5 fruit fly cellular contexts compared by ENCODE assay signal in the genomic region with DNA sequence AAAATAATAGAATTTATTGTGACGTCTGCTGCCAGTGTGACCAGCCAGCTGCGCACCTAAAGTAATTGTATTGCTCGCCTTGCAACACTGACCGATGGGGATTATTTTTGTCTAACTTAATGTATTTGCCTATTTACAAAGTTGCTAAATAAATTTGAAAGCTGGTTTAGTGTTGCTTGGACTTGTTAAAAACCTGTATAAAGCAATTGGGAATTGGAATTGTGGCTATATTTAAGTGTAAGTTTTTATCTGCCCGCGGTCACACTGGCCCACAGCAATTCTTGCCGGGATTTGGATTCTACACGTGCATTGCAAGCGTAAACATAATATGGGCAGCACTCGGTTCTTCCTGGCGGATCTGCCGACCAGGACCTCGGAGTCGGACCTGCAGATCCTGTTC.
A peak's percentile ranks its signal among the peaks of the same experiment; 100 is the strongest.
TF ChIP-seq lines count a peak whose summit lies in the region.

A gene (plus strand): TSS at position 94 of the 400 bp plus-strand sequence.
A gene (minus strand): TSS at position 177 of the 400 bp plus-strand sequence.

- TF ChIP-seq CTCF in whole organism, embryonic (GFP tag; optimal IDR thresholded peaks at IDR 0.05; lab: Kevin White, UChicago): no peak

TF ChIP-seq in whole organism, adult, 20 proteins besides CTCF, POLR2A, EP300 and RAD21:
- TF ChIP-seq CG14711 (tag; optimal IDR thresholded peaks at IDR 0.05; lab: Kevin White, UChicago) (peak; percentile 50), Crg-1 (GFP tag; optimal IDR thresholded peaks at IDR 0.05; lab: Kevin White, UChicago) (peak; percentile 51), CG33017 (tag; optimal IDR thresholded peaks at IDR 0.05; lab: Kevin White, UChicago) (peak; percentile 10), CG7101 (tag; optimal IDR thresholded peaks at IDR 0.05; lab: Kevin White, UChicago) (peak; percentile 55), Clk (GFP tag; optimal IDR thresholded peaks at IDR 0.05; lab: Kevin White, UChicago) (no peak), bab1 (GFP tag; optimal IDR thresholded peaks at IDR 0.05; lab: Kevin White, UChicago) (peak; percentile 37), toe (GFP tag; optimal IDR thresholded peaks at IDR 0.05; lab: Kevin White, UChicago) (no peak), CG1620 (GFP tag; optimal IDR thresholded peaks at IDR 0.05; lab: Kevin White, UChicago) (peak; percentile 55), pad (GFP tag; optimal IDR thresholded peaks at IDR 0.05; lab: Kevin White, UChicago) (peak; percentile 18), Mnt (GFP tag; optimal IDR thresholded peaks at IDR 0.05; lab: Kevin White, UChicago) (peak; percentile 96)

TF ChIP-seq in whole organism, embryonic, 481 proteins besides CTCF, POLR2A, EP300 and RAD21 (continues in another document):
- TF ChIP-seq kni (GFP tag; optimal IDR thresholded peaks at IDR 0.05; lab: Kevin White, UChicago) (no peak), CG8290 (GFP tag; optimal IDR thresholded peaks at IDR 0.05; lab: Kevin White, UChicago) (peak; percentile 1), CG8290 (tag; optimal IDR thresholded peaks at IDR 0.05; lab: Kevin White, UChicago) (no peak), Drgx (GFP tag; IDR thresholded peaks at IDR 0.05; lab: Robert Waterston, UW) (no peak), YL-1 (GFP tag; optimal IDR thresholded peaks at IDR 0.05; lab: Kevin White, UChicago) (peak; percentile 87), Elba2 (GFP tag; optimal IDR thresholded peaks at IDR 0.05; lab: Kevin White, UChicago) (peak; percentile 47), CG12659 (GFP tag; optimal IDR thresholded peaks at IDR 0.05; lab: Kevin White, UChicago) (peak; percentile 51), Dip3 (GFP tag; optimal IDR thresholded peaks at IDR 0.05; lab: Kevin White, UChicago) (no peak), hbn (GFP tag; IDR thresholded peaks at IDR 0.05; lab: Robert Waterston, UW; ENCODE audit: partially characterized antibody) (peak; percentile 30; the same call in 1 of the 2 replicates), lov (optimal IDR thresholded peaks at IDR 0.05; lab: Kevin White, UChicago) (no peak), lov (GFP tag; IDR thresholded peaks at IDR 0.05; lab: Robert Waterston, UW) (no peak), Myb (GFP tag; optimal IDR thresholded peaks at IDR 0.05; lab: Kevin White, UChicago) (peak; percentile 22), CG6765 (GFP tag; optimal IDR thresholded peaks at IDR 0.05; lab: Kevin White, UChicago) (no peak), abd-A (tag; optimal IDR thresholded peaks at IDR 0.05; lab: Kevin White, UChicago) (no peak), CG9797 (GFP tag; optimal IDR thresholded peaks at IDR 0.05; lab: Kevin White, UChicago) (peak; percentile 81), CG10979 (tag; optimal IDR thresholded peaks at IDR 0.05; lab: Kevin White, UChicago) (peak; percentile 9), CG13287 (GFP tag; IDR thresholded peaks at IDR 0.05; lab: Robert Waterston, UW; ENCODE audit: partially characterized antibody) (peak; percentile 69), PHDP (tag; optimal IDR thresholded peaks at IDR 0.05; lab: Kevin White, UChicago) (peak; percentile 5), Ets65A (GFP tag; lab: Kevin White, UChicago) (peak; percentile 90)

TF ChIP-seq in whole organism, prepupa, 60 proteins besides CTCF, POLR2A, EP300 and RAD21:
- TF ChIP-seq dsx (GFP tag; optimal IDR thresholded peaks at IDR 0.05; lab: Kevin White, UChicago; ENCODE audit: poor library complexity, severe bottlenecking) (no peak), CG34406 (GFP tag; optimal IDR thresholded peaks at IDR 0.05; lab: Kevin White, UChicago) (no peak), esn (GFP tag; optimal IDR thresholded peaks at IDR 0.05; lab: Kevin White, UChicago) (peak; percentile 13), CG1621 (tag; optimal IDR thresholded peaks at IDR 0.05; lab: Kevin White, UChicago) (peak; percentile 43), Sox14 (GFP tag; optimal IDR thresholded peaks at IDR 0.05; lab: Kevin White, UChicago) (peak; percentile 56), Eip78C (GFP tag; lab: Kevin White, UChicago) (peak; percentile 66), lz (GFP tag; optimal IDR thresholded peaks at IDR 0.05; lab: Kevin White, UChicago) (peak; percentile 1), achi (GFP tag; optimal IDR thresholded peaks at IDR 0.05; lab: Kevin White, UChicago) (peak; percentile 12)

TF ChIP-seq in whole organism, pupa, 21 proteins besides CTCF, POLR2A, EP300 and RAD21:
- TF ChIP-seq EcR (GFP tag; optimal IDR thresholded peaks at IDR 0.05; lab: Kevin White, UChicago) (no peak), Ets98B (GFP tag; IDR thresholded peaks at IDR 0.05; lab: Robert Waterston, UW) (no peak), CG15710 (tag; optimal IDR thresholded peaks at IDR 0.05; lab: Kevin White, UChicago) (peak; percentile 5), CG8301 (tag; optimal IDR thresholded peaks at IDR 0.05; lab: Kevin White, UChicago) (no peak), rn (GFP tag; IDR thresholded peaks at IDR 0.05; lab: Robert Waterston, UW) (no peak), CG17806 (tag; optimal IDR thresholded peaks at IDR 0.05; lab: Kevin White, UChicago) (no peak), CG13204 (GFP tag; optimal IDR thresholded peaks at IDR 0.05; lab: Kevin White, UChicago) (no peak)

TF ChIP-seq in whole organism, wandering third instar larva, 38 proteins besides CTCF, POLR2A, EP300 and RAD21:
- TF ChIP-seq fru (GFP tag; optimal IDR thresholded peaks at IDR 0.05; lab: Kevin White, UChicago) (peak; percentile 52), Jra (GFP tag; optimal IDR thresholded peaks at IDR 0.05; lab: Kevin White, UChicago) (no peak), Sp1 (GFP tag; optimal IDR thresholded peaks at IDR 0.05; lab: Kevin White, UChicago) (peak; percentile 5), usp (GFP tag; optimal IDR thresholded peaks at IDR 0.05; lab: Kevin White, UChicago) (no peak), rgr (GFP tag; optimal IDR thresholded peaks at IDR 0.05; lab: Kevin White, UChicago) (peak; percentile 23), Rel (GFP tag; optimal IDR thresholded peaks at IDR 0.05; lab: Kevin White, UChicago) (no peak), Rel (tag; optimal IDR thresholded peaks at IDR 0.05; lab: Kevin White, UChicago) (peak; percentile 81), Myc (optimal IDR thresholded peaks at IDR 0.05; lab: Kevin White, UChicago) (peak; percentile 35)
